Worm (Caenorhabditis elegans): ENCODE data around the gene F36H5.12.
"Not testable (repeated sequence)": the region's sequence is repeated elsewhere in the genome, so short reads cannot be mapped to it uniquely, and the experiment has no call there.

The F36H5.12 gene

ce11 chrII:1775234-1775633 lies 32.6 kb downstream of the F36H5.12 start, which contains the start of gene F36H5.14:
TSS of gene F36H5.14 (plus strand) at chrII:1775534.
- not testable (repeated sequence) for TF ChIP-seq gmeb-1 (tag; optimal IDR thresholded peaks at IDR 0.05); nhr-11 (tag; optimal IDR thresholded peaks at IDR 0.05); Y55F3AM.14 (GFP tag; optimal IDR thresholded peaks at IDR 0.05)

- TF ChIP-seq dmd-4 (tag; optimal IDR thresholded peaks at IDR 0.05): no peak
- TF ChIP-seq unc-55 (GFP tag; optimal IDR thresholded peaks at IDR 0.05): no peak
- no peak for TF ChIP-seq nhr-77 (tag; optimal IDR thresholded peaks at IDR 0.05)
- TF ChIP-seq ceh-82 (tag; optimal IDR thresholded peaks at IDR 0.05): no peak
- no peak for TF ChIP-seq peb-1 (tag; optimal IDR thresholded peaks at IDR 0.05)
- TF ChIP-seq fos-1 (tag; optimal IDR thresholded peaks at IDR 0.05): no peak
- TF ChIP-seq sma-3 (GFP tag; optimal IDR thresholded peaks at IDR 0.05): no peak
- no peak for TF ChIP-seq lin-11 (tag; optimal IDR thresholded peaks at IDR 0.05)
- TF ChIP-seq ceh-16 (tag; optimal IDR thresholded peaks at IDR 0.05): no peak
- TF ChIP-seq C34F6.9 (tag; optimal IDR thresholded peaks at IDR 0.05): no peak
- no peak for TF ChIP-seq nhr-11 (tag; optimal IDR thresholded peaks at IDR 0.05)
- no peak for TF ChIP-seq nhr-25 (tag; optimal IDR thresholded peaks at IDR 0.05)
- no peak for TF ChIP-seq mab-5 (tag; optimal IDR thresholded peaks at IDR 0.05)
- TF ChIP-seq Y55F3AM.14 (GFP tag; optimal IDR thresholded peaks at IDR 0.05): no peak
Measured at ce11 chrII:1782474-1782873, 39.8 kb downstream of the F36H5.12 start, which contains the start of gene math-4. TSS of gene math-4 (minus strand) at chrII:1782574.

- TF ChIP-seq C34F6.9 (tag; optimal IDR thresholded peaks at IDR 0.05) (no peak), elt-3 (tag; optimal IDR thresholded peaks at IDR 0.05) (no peak), nhr-11 (tag; optimal IDR thresholded peaks at IDR 0.05) (no peak), ceh-82 (tag; optimal IDR thresholded peaks at IDR 0.05) (no peak), elt-1 (tag; optimal IDR thresholded peaks at IDR 0.05) (no peak), alr-1 (tag; optimal IDR thresholded peaks at IDR 0.05) (no peak), sma-9 (GFP tag; optimal IDR thresholded peaks at IDR 0.05) (no peak), sma-9 (tag; optimal IDR thresholded peaks at IDR 0.05) (no peak), blmp-1 (tag; optimal IDR thresholded peaks at IDR 0.05; ENCODE audit: insufficient read depth) (no peak), nhr-23 (tag; optimal IDR thresholded peaks at IDR 0.05) (no peak), Y55F3AM.14 (GFP tag; optimal IDR thresholded peaks at IDR 0.05) (no peak), ztf-1 (GFP tag; conservative IDR thresholded peaks at IDR 0.05) (no peak), nhr-6 (tag; optimal IDR thresholded peaks at IDR 0.05) (no peak), aly-2 (tag; optimal IDR thresholded peaks at IDR 0.05) (no peak), unc-55 (GFP tag; optimal IDR thresholded peaks at IDR 0.05) (no peak)
Measured at ce11 chrII:1784799-1785198, 42.2 kb downstream of the F36H5.12 start, which contains the start of gene C08F1.11. TSS of gene C08F1.11 (minus strand) at chrII:1784899.

- TF ChIP-seq nhr-237 (tag; optimal IDR thresholded peaks at IDR 0.05) (no peak), ceh-82 (tag; optimal IDR thresholded peaks at IDR 0.05) (no peak), ama-1 (optimal IDR thresholded peaks at IDR 0.05) (no peak)
Measured at ce11 chrII:1786209-1786608, 43.6 kb downstream of the F36H5.12 start, which contains the start of gene C08F1.10. TSS of gene C08F1.10 (minus strand) at chrII:1786309.

- TF ChIP-seq nhr-237 (tag; optimal IDR thresholded peaks at IDR 0.05): no peak
- TF ChIP-seq blmp-1 (tag; optimal IDR thresholded peaks at IDR 0.05; ENCODE audit: insufficient read depth): no peak
- no peak for TF ChIP-seq fos-1 (tag; optimal IDR thresholded peaks at IDR 0.05)
- no peak for TF ChIP-seq lin-39 (tag; optimal IDR thresholded peaks at IDR 0.05)
- no peak for TF ChIP-seq mdl-1 (tag; optimal IDR thresholded peaks at IDR 0.05)
- TF ChIP-seq ceh-82 (tag; optimal IDR thresholded peaks at IDR 0.05): no peak
- TF ChIP-seq crh-2 (tag; optimal IDR thresholded peaks at IDR 0.05): no peak
- no peak for TF ChIP-seq gmeb-1 (tag; optimal IDR thresholded peaks at IDR 0.05)
Measured at ce11 chrII:1787208-1787607, 44.6 kb downstream of the F36H5.12 start.

- TF ChIP-seq ztf-11 (tag; optimal IDR thresholded peaks at IDR 0.05) (no peak), gmeb-1 (tag; optimal IDR thresholded peaks at IDR 0.05) (no peak), Y55F3AM.14 (GFP tag; optimal IDR thresholded peaks at IDR 0.05) (no peak), sma-9 (GFP tag; optimal IDR thresholded peaks at IDR 0.05) (no peak), sma-9 (tag; optimal IDR thresholded peaks at IDR 0.05) (no peak), nhr-77 (tag; optimal IDR thresholded peaks at IDR 0.05) (no peak), blmp-1 (tag; optimal IDR thresholded peaks at IDR 0.05; ENCODE audit: insufficient read depth) (no peak), mbf-1 (tag; optimal IDR thresholded peaks at IDR 0.05) (no peak), skn-1 (tag; optimal IDR thresholded peaks at IDR 0.05) (no peak), elt-1 (tag; optimal IDR thresholded peaks at IDR 0.05) (no peak), R02D3.7 (tag; optimal IDR thresholded peaks at IDR 0.05) (no peak), nhr-237 (tag; optimal IDR thresholded peaks at IDR 0.05) (no peak), alr-1 (tag; optimal IDR thresholded peaks at IDR 0.05) (no peak), lin-39 (tag; optimal IDR thresholded peaks at IDR 0.05) (no peak), ceh-16 (tag; optimal IDR thresholded peaks at IDR 0.05) (no peak)
Measured at ce11 chrII:1788087-1788486, 45.5 kb downstream of the F36H5.12 start, which contains the start of the genes C08F1.6 and fbxb-13. TSS of gene C08F1.6 (minus strand) at chrII:1788187. TSS of gene fbxb-13 (plus strand) at chrII:1788277.
